Worm (Caenorhabditis elegans) whole organism, early embryonic: ENCODE data around the gene C08B6.3.

Experiments used
- B0310.2 ChIP-seq: sonication (generic microtip); optimal IDR thresholded peaks from 2 replicates; lab custom pipeline; 2016; ENCODE audit warnings: mild to moderate bottlenecking, missing genetic modification characterization, missing compliant biosample characterization
- aly-1 ChIP-seq: sonication (generic microtip); optimal IDR thresholded peaks from 2 replicates; lab custom pipeline; 2016; ENCODE audit warnings: missing genetic modification characterization, missing compliant biosample characterization
- ama-1 ChIP-seq: fragments of 150-350 bp; optimal IDR thresholded peaks from 2 replicates; lab custom pipeline; 2014
- ceh-13 ChIP-seq: fragments of 200-800 bp; sonication (Bioruptor generic); optimal IDR thresholded peaks from 2 replicates; lab custom pipeline; 2018; ENCODE audit warnings: mild to moderate bottlenecking, missing genetic modification characterization, missing compliant biosample characterization
- ets-7 ChIP-seq: sonication (generic microtip); optimal IDR thresholded peaks from 2 replicates; lab custom pipeline; 2016; ENCODE audit warnings: missing genotype, missing genetic modification characterization, missing compliant biosample characterization
- flt-1 ChIP-seq: fragments of 200-800 bp; sonication (Bioruptor generic); IDR thresholded peaks from 2 replicates; pipeline ENCODE4 v1.3.6; 2022; ENCODE audit warnings: missing genetic modification characterization, missing compliant biosample characterization
- hmbx-1 ChIP-seq: sonication (generic microtip); optimal IDR thresholded peaks from 2 replicates; lab custom pipeline; 2016; ENCODE audit warnings: mild to moderate bottlenecking, missing genetic modification characterization, missing compliant biosample characterization
- hnd-1 ChIP-seq: sonication (generic microtip); optimal IDR thresholded peaks from 2 replicates; lab custom pipeline; 2016; ENCODE audit warnings: missing genetic modification characterization, missing compliant biosample characterization
- pes-1 ChIP-seq: fragments of 200-800 bp; sonication (Bioruptor generic); IDR thresholded peaks from 2 replicates; pipeline ENCODE4 v1.3.6; 2022; ENCODE audit warnings: missing genetic modification reagents, missing genetic modification characterization, missing compliant biosample characterization
- scrt-1 ChIP-seq: fragments of 200-800 bp; sonication (Bioruptor generic); IDR thresholded peaks from 2 replicates; pipeline ENCODE4 v1.3.6; 2022; ENCODE audit warnings: missing genetic modification characterization, missing compliant biosample characterization
- sea-1 ChIP-seq: fragments of 200-800 bp; sonication (Bioruptor generic); conservative IDR thresholded peaks from 2 replicates; pipeline ENCODE4 v1.3.6; 2022; ENCODE audit warnings: missing genetic modification characterization, missing compliant biosample characterization
- tbx-11 ChIP-seq: fragments of 200-800 bp; sonication (Bioruptor generic); IDR thresholded peaks from 2 replicates; pipeline ENCODE4 v1.3.6; 2022; ENCODE audit warnings: missing genetic modification characterization, missing compliant biosample characterization
- tbx-37 ChIP-seq: fragments of 200-800 bp; sonication (Bioruptor generic); conservative IDR thresholded peaks from 2 replicates; pipeline ENCODE4 v1.3.6; 2022; ENCODE audit warnings: missing genetic modification reagents, missing genetic modification characterization, missing compliant biosample characterization
- tra-4 ChIP-seq: sonication (generic microtip); optimal IDR thresholded peaks from 2 replicates; lab custom pipeline; 2017; ENCODE audit warnings: missing genetic modification characterization, missing compliant biosample characterization

DNA sequence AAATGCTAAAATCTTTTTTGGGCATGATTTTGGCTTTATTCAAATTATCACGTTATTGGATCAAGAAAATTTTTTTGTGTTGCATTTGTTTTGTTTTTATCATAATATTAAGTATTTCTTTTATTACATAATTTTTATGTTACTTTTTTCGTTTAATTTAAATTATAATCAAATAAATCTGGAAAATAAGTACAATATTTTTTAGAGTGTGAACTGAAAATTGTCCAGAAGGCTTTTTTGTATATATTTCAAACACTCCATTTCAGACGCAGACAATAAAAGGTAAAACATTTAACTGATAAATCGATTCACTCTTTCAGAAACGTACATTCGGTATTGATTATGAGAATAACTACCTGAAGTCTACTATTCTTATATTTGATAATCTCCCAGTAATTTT is 4.8 kb downstream of the C08B6.3 start, which contains the start of gene C08B6.11:
- TF ChIP-seq scrt-1 (GFP tag; lab: Robert Waterston, UW) (no peak), tbx-37 (no peak), ama-1 (lab: Kevin White, UChicago) (no peak), B0310.2 (tag; lab: Kevin White, UChicago) (no peak), hnd-1 (tag; lab: Kevin White, UChicago) (no peak), pes-1 (no peak), ceh-13 (GFP tag; lab: Kevin White, UChicago) (no peak), flt-1 (no peak), tbx-11 (GFP tag; lab: Robert Waterston, UW) (no peak), hmbx-1 (no peak), ets-7 (tag; lab: Kevin White, UChicago) (no peak), sea-1 (GFP tag; lab: Robert Waterston, UW) (no peak), tra-4 (tag; lab: Kevin White, UChicago) (no peak), aly-1 (tag; lab: Kevin White, UChicago) (no peak)
